Worm (Caenorhabditis elegans): ENCODE data around the gene C29E4.9.

The C29E4.9 gene

ce11 chrIII:7924821-7925220 is 32.0 kb downstream of the C29E4.9 start, which contains the start of gene tag-250:
tag-250 (minus strand) TSS chrIII:7924921.
- TF ChIP-seq zip-8 (tag; optimal IDR thresholded peaks at IDR 0.05) (no peak), nhr-237 (tag; optimal IDR thresholded peaks at IDR 0.05) (no peak), pha-4 (tag; optimal IDR thresholded peaks at IDR 0.05) (no peak), nhr-76 (tag; optimal IDR thresholded peaks at IDR 0.05) (no peak)

- TF ChIP-seq ceh-83 (GFP tag; optimal IDR thresholded peaks at IDR 0.05) (no peak), sem-2 (GFP tag; optimal IDR thresholded peaks at IDR 0.05) (no peak), M03D4.4 (tag; optimal IDR thresholded peaks at IDR 0.05) (no peak), elt-1 (tag; optimal IDR thresholded peaks at IDR 0.05; ENCODE audit: borderline replicate concordance, insufficient read depth) (no peak), unc-120 (tag; optimal IDR thresholded peaks at IDR 0.05; ENCODE audit: poor library complexity, severe bottlenecking) (no peak), nhr-28 (tag; optimal IDR thresholded peaks at IDR 0.05) (no peak), mls-2 (tag; optimal IDR thresholded peaks at IDR 0.05) (no peak), elt-3 (tag; optimal IDR thresholded peaks at IDR 0.05) (no peak), zip-8 (tag; optimal IDR thresholded peaks at IDR 0.05) (no peak), ceh-39 (tag; optimal IDR thresholded peaks at IDR 0.05) (no peak), bed-3 (GFP tag; optimal IDR thresholded peaks at IDR 0.05) (no peak), lin-32 (GFP tag; optimal IDR thresholded peaks at IDR 0.05) (no peak), mab-5 (tag; optimal IDR thresholded peaks at IDR 0.05) (no peak), nhr-2 (tag; optimal IDR thresholded peaks at IDR 0.05) (no peak), cnd-1 (tag; optimal IDR thresholded peaks at IDR 0.05) (no peak), lsy-2 (tag; optimal IDR thresholded peaks at IDR 0.05) (no peak), pha-4 (tag; optimal IDR thresholded peaks at IDR 0.05) (no peak), mep-1 (tag; optimal IDR thresholded peaks at IDR 0.05) (no peak), ham-2 (GFP tag; optimal IDR thresholded peaks at IDR 0.05) (no peak), ces-1 (GFP tag; optimal IDR thresholded peaks at IDR 0.05) (no peak)
Measured at ce11 chrIII:7922207-7922606, 34.7 kb downstream of the C29E4.9 start, which contains the start of gene C29E4.17. C29E4.17 (plus strand) TSS chrIII:7922507.

ce11 chrIII:7919823-7920222 is 37.0 kb downstream of the C29E4.9 start, which contains the start of gene C29E4.14:
C29E4.14 (plus strand) TSS chrIII:7920123.
- TF ChIP-seq hlh-1 (tag; optimal IDR thresholded peaks at IDR 0.05) = no peak
- TF ChIP-seq cnd-1 (tag; optimal IDR thresholded peaks at IDR 0.05) = no peak
- no peak for TF ChIP-seq unc-62 (GFP tag; optimal IDR thresholded peaks at IDR 0.05)
- TF ChIP-seq mep-1 (tag; optimal IDR thresholded peaks at IDR 0.05) = no peak
- TF ChIP-seq elt-1 (tag; optimal IDR thresholded peaks at IDR 0.05; ENCODE audit: borderline replicate concordance, insufficient read depth) = no peak
- TF ChIP-seq nhr-237 (tag; optimal IDR thresholded peaks at IDR 0.05) = no peak
- TF ChIP-seq sem-2 (GFP tag; optimal IDR thresholded peaks at IDR 0.05) = no peak
- TF ChIP-seq mab-5 (tag; optimal IDR thresholded peaks at IDR 0.05) = no peak
- TF ChIP-seq nhr-28 (tag; optimal IDR thresholded peaks at IDR 0.05) = no peak
- TF ChIP-seq ztf-11 (tag; optimal IDR thresholded peaks at IDR 0.05) = no peak
- TF ChIP-seq zip-8 (tag; optimal IDR thresholded peaks at IDR 0.05) = no peak
- TF ChIP-seq lsy-2 (tag; optimal IDR thresholded peaks at IDR 0.05) = no peak
- no peak for TF ChIP-seq nhr-76 (tag; optimal IDR thresholded peaks at IDR 0.05)
- no peak for TF ChIP-seq M03D4.4 (tag; optimal IDR thresholded peaks at IDR 0.05)
- no peak for TF ChIP-seq lin-13 (tag; optimal IDR thresholded peaks at IDR 0.05)
- no peak for TF ChIP-seq blmp-1 (tag; optimal IDR thresholded peaks at IDR 0.05)

ce11 chrIII:7917667-7918066 is 39.2 kb downstream of the C29E4.9 start, which contains the start of gene gly-3:
gly-3 (minus strand) TSS chrIII:7917767.
- TF ChIP-seq M03D4.4 (tag; optimal IDR thresholded peaks at IDR 0.05) (no peak), ceh-83 (GFP tag; optimal IDR thresholded peaks at IDR 0.05) (no peak), lin-32 (GFP tag; optimal IDR thresholded peaks at IDR 0.05) (no peak)

DNA sequence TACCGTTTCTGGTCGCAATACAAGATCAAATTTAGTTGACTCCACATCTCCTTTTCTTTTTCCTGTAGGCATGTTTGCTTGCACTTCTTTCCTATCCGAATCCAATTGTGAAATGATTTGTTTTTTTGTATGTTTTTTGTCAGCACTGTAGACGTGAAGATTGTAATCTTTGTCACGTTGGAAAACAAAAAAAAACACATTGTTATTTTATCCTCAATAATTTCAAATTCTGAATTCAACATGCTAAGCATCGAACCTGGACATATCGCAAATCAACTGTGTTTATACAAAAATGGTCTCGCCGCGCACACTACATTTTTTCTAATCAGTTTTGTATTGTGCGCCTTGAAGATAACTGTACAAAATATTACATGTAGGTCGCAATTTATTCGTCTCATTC is 43.4 kb downstream of the C29E4.9 start, which contains the start of gene ZK688.12:
Gene ZK688.12 (minus strand): TSS at position 101 of the 400 bp plus-strand sequence.
- TF ChIP-seq zip-8 (tag; optimal IDR thresholded peaks at IDR 0.05) (no peak), nhr-28 (tag; optimal IDR thresholded peaks at IDR 0.05) (no peak), ham-2 (GFP tag; optimal IDR thresholded peaks at IDR 0.05) (no peak), sem-2 (GFP tag; optimal IDR thresholded peaks at IDR 0.05) (no peak), sptf-1 (tag; optimal IDR thresholded peaks at IDR 0.05) (no peak), unc-120 (tag; optimal IDR thresholded peaks at IDR 0.05; ENCODE audit: poor library complexity, severe bottlenecking) (no peak), blmp-1 (tag; optimal IDR thresholded peaks at IDR 0.05) (no peak), ces-1 (GFP tag; optimal IDR thresholded peaks at IDR 0.05) (no peak), tbx-8 (GFP tag; optimal IDR thresholded peaks at IDR 0.05) (no peak), elt-1 (tag; optimal IDR thresholded peaks at IDR 0.05; ENCODE audit: borderline replicate concordance, insufficient read depth) (no peak), M03D4.4 (tag; optimal IDR thresholded peaks at IDR 0.05) (no peak), elt-3 (tag; optimal IDR thresholded peaks at IDR 0.05) (no peak), flh-1 (GFP tag; optimal IDR thresholded peaks at IDR 0.05) (no peak), nhr-237 (tag; optimal IDR thresholded peaks at IDR 0.05) (no peak), nhr-12 (tag; optimal IDR thresholded peaks at IDR 0.05) (no peak), nhr-76 (tag; optimal IDR thresholded peaks at IDR 0.05) (no peak), bed-3 (GFP tag; optimal IDR thresholded peaks at IDR 0.05) (no peak)

All from whole organism, mixed stage, embryonic.